Fruit fly (Drosophila melanogaster) whole organism, embryonic: ENCODE results near the gene CG16826.
A peak's percentile ranks its signal among the peaks of the same experiment; 100 is the strongest.

ENCODE experiments used
- BtbVII ChIP-seq: fragments of 200-800 bp; sonication (Bioruptor generic); optimal IDR thresholded peaks from 3 replicates; lab custom pipeline; 2017; ENCODE audit warnings: missing biosample characterization, mild to moderate bottlenecking, missing genetic modification characterization
- CG11085 ChIP-seq: fragments of 200-800 bp; sonication (Bioruptor generic); IDR thresholded peaks from 2 replicates; pipeline ENCODE4 v1.3.6; 2022; ENCODE audit warnings: missing biosample characterization, missing genetic modification characterization
- CG11398 ChIP-seq: fragments of 200-800 bp; sonication (Bioruptor generic); optimal IDR thresholded peaks from 2 replicates; lab custom pipeline; 2016; ENCODE audit warnings: missing biosample characterization, missing genetic modification characterization
- CG11456 ChIP-seq: fragments of 200-800 bp; sonication (Bioruptor generic); IDR thresholded peaks from 3 replicates; pipeline ENCODE4 v1.3.6; 2022; ENCODE audit warnings: missing biosample characterization, missing genetic modification characterization
- CG1233 ChIP-seq: fragments of 200-800 bp; sonication (Bioruptor generic); optimal IDR thresholded peaks from 4 replicates; lab custom pipeline; 2018; ENCODE audit warnings: missing biosample characterization, mild to moderate bottlenecking, missing genetic modification characterization
- CG14860 ChIP-seq: fragments of 200-800 bp; sonication (Bioruptor generic); IDR thresholded peaks from 3 replicates; pipeline ENCODE4 v1.3.6; 2022; ENCODE audit warnings: missing biosample characterization, missing genetic modification characterization; ENCODE audit not compliant: partially characterized antibody
- CG15011 ChIP-seq: fragments of 200-800 bp; sonication (Bioruptor generic); optimal IDR thresholded peaks from 3 replicates; lab custom pipeline; 2018; ENCODE audit warnings: missing biosample characterization, mild to moderate bottlenecking, missing genetic modification characterization
- CG17912 ChIP-seq: fragments of 200-800 bp; sonication (Bioruptor generic); optimal IDR thresholded peaks from 2 replicates; lab custom pipeline; 2018; ENCODE audit warnings: missing biosample characterization, mild to moderate bottlenecking, missing genetic modification characterization
- CG3838 ChIP-seq: fragments of 200-800 bp; sonication (Bioruptor generic); optimal IDR thresholded peaks from 3 replicates; lab custom pipeline; 2016; ENCODE audit warnings: missing biosample characterization, missing genetic modification characterization
- CG43689 ChIP-seq: fragments of 200-800 bp; sonication (Bioruptor generic); IDR thresholded peaks from 2 replicates; pipeline ENCODE4 v1.3.6; 2022; ENCODE audit warnings: missing biosample characterization, missing genetic modification characterization
- CG4820 ChIP-seq: fragments of 200-800 bp; sonication (Bioruptor generic); optimal IDR thresholded peaks from 3 replicates; lab custom pipeline; 2016; ENCODE audit warnings: missing biosample characterization, missing genetic modification characterization
- CG4854 ChIP-seq: fragments of 200-800 bp; sonication (Bioruptor generic); optimal IDR thresholded peaks from 2 replicates; lab custom pipeline; 2016; ENCODE audit warnings: missing biosample characterization, missing genetic modification characterization, inconsistent platforms
- CG8089 ChIP-seq: fragments of 200-800 bp; sonication (Bioruptor generic); optimal IDR thresholded peaks from 3 replicates; lab custom pipeline; 2016; ENCODE audit warnings: missing biosample characterization, missing genetic modification characterization
- CG8924 ChIP-seq: fragments of 200-800 bp; optimal IDR thresholded peaks from 3 replicates; lab custom pipeline; 2019; ENCODE audit warnings: missing biosample characterization, mild to moderate bottlenecking, missing genetic modification characterization, moderate library complexity
- CG9215 ChIP-seq: fragments of 200-800 bp; sonication (Bioruptor generic); IDR thresholded peaks from 2 replicates; pipeline ENCODE4 v1.3.6; 2022; ENCODE audit warnings: missing biosample characterization, missing genetic modification characterization
- CkIIα-i1 ChIP-seq: fragments of 200-800 bp; sonication (Bioruptor generic); IDR thresholded peaks from 2 replicates; pipeline ENCODE4 v1.3.6; 2022; ENCODE audit warnings: missing biosample characterization, missing genetic modification characterization
- Elba2 ChIP-seq: fragments of 200-800 bp; sonication (Bioruptor generic); optimal IDR thresholded peaks from 3 replicates; lab custom pipeline; 2016; ENCODE audit warnings: missing biosample characterization, missing genetic modification characterization
- Fer1 ChIP-seq: fragments of 200-800 bp; sonication (Bioruptor generic); optimal IDR thresholded peaks from 2 replicates; lab custom pipeline; 2017; ENCODE audit warnings: missing biosample characterization, mild to moderate bottlenecking, missing genetic modification characterization
- H15 ChIP-seq: fragments of 200-800 bp; sonication (Bioruptor generic); IDR thresholded peaks from 3 replicates; pipeline ENCODE4 v1.3.6; 2022; ENCODE audit warnings: missing biosample characterization, missing genetic modification characterization
- MTF-1 ChIP-seq: fragments of 200-800 bp; sonication (Bioruptor generic); optimal IDR thresholded peaks from 2 replicates; lab custom pipeline; 2018; ENCODE audit warnings: missing biosample characterization, mild to moderate bottlenecking, missing genetic modification characterization, borderline replicate concordance
- NC2α ChIP-seq: fragments of 200-800 bp; sonication (Bioruptor generic); optimal IDR thresholded peaks from 2 replicates; lab custom pipeline; 2016; ENCODE audit warnings: missing biosample characterization, missing genetic modification characterization
- NK7.1 ChIP-seq: fragments of 200-800 bp; sonication (Bioruptor generic); optimal IDR thresholded peaks from 3 replicates; lab custom pipeline; 2016; ENCODE audit warnings: missing biosample characterization, missing genetic modification characterization
- PHDP ChIP-seq: fragments of 200-800 bp; sonication (Bioruptor generic); optimal IDR thresholded peaks from 3 replicates; lab custom pipeline; 2018; ENCODE audit warnings: missing biosample characterization, mild to moderate bottlenecking, missing genetic modification characterization, moderate library complexity
- Pdp1 ChIP-seq, 2 experiments: fragments of 200-800 bp; sonication (Bioruptor generic); optimal IDR thresholded peaks; 3 replicates each; lab custom pipeline; 2016; ENCODE audit warnings: missing biosample characterization in 2 of 2, missing genetic modification characterization in 2 of 2, mild to moderate bottlenecking in 1 of 2, moderate library complexity in 1 of 2
- Sin3A ChIP-seq: fragments of >200 bp; optimal IDR thresholded peaks from 2 replicates; lab custom pipeline; 2018
- TFAM ChIP-seq: fragments of 200-800 bp; sonication (Bioruptor generic); optimal IDR thresholded peaks from 2 replicates; lab custom pipeline; 2017; ENCODE audit warnings: missing biosample characterization, missing genetic modification characterization, inconsistent platforms
- amos ChIP-seq: fragments of 200-800 bp; sonication (Bioruptor generic); IDR thresholded peaks from 2 replicates; pipeline ENCODE4 v1.3.6; 2022; ENCODE audit warnings: missing biosample characterization, missing genetic modification characterization; ENCODE audit not compliant: partially characterized antibody
- ato ChIP-seq: fragments of 200-800 bp; sonication (Bioruptor generic); IDR thresholded peaks from 2 replicates; pipeline ENCODE4 v1.3.6; 2022; ENCODE audit warnings: missing biosample characterization, missing genetic modification characterization; ENCODE audit not compliant: partially characterized antibody
- bbx ChIP-seq: fragments of 200-800 bp; sonication (Bioruptor generic); IDR thresholded peaks from 2 replicates; pipeline ENCODE4 v1.3.6; 2022; ENCODE audit warnings: missing biosample characterization, missing genetic modification characterization; ENCODE audit not compliant: partially characterized antibody
- bowl ChIP-seq: fragments of 200-800 bp; sonication (Bioruptor generic); IDR thresholded peaks from 2 replicates; pipeline ENCODE4 v1.3.6; 2022; ENCODE audit warnings: missing biosample characterization, missing genetic modification characterization
- cad ChIP-seq: fragments of >200 bp; optimal IDR thresholded peaks from 2 replicates; lab custom pipeline; 2017; ENCODE audit warnings: missing biosample characterization, missing genetic modification characterization
- disco-r ChIP-seq: fragments of 200-800 bp; sonication (Bioruptor generic); optimal IDR thresholded peaks from 2 replicates; lab custom pipeline; 2016; ENCODE audit warnings: missing biosample characterization, missing genetic modification characterization
- esg ChIP-seq: fragments of 200-800 bp; sonication (Bioruptor generic); conservative IDR thresholded peaks from 2 replicates; pipeline ENCODE4 v1.3.6; 2022; ENCODE audit warnings: missing biosample characterization, missing genetic modification characterization
- eve ChIP-seq, 2 experiments: fragments of >200 bp; optimal IDR thresholded peaks; 2 replicates each; lab custom pipeline; 2017; ENCODE audit warnings: missing biosample characterization in 2 of 2, missing genetic modification characterization in 2 of 2
- fd102C ChIP-seq: fragments of 200-800 bp; sonication (Bioruptor generic); optimal IDR thresholded peaks from 2 replicates; lab custom pipeline; 2018; ENCODE audit warnings: missing biosample characterization, mild to moderate bottlenecking, missing genetic modification characterization, moderate library complexity
- gem ChIP-seq: fragments of 200-800 bp; sonication (Bioruptor generic); optimal IDR thresholded peaks from 2 replicates; lab custom pipeline; 2019; ENCODE audit warnings: missing biosample characterization, mild to moderate bottlenecking, missing genetic modification characterization, moderate library complexity
- grau ChIP-seq: fragments of 200-800 bp; optimal IDR thresholded peaks from 3 replicates; lab custom pipeline; 2019; ENCODE audit warnings: missing biosample characterization, mild to moderate bottlenecking, missing genetic modification characterization, moderate library complexity
- lbe ChIP-seq: fragments of 200-800 bp; sonication (Bioruptor generic); optimal IDR thresholded peaks from 2 replicates; lab custom pipeline; 2016; ENCODE audit warnings: missing biosample characterization, mild to moderate bottlenecking, missing genetic modification characterization
- nau ChIP-seq: fragments of 200-800 bp; sonication (Bioruptor generic); optimal IDR thresholded peaks from 3 replicates; lab custom pipeline; 2017; ENCODE audit warnings: missing biosample characterization, mild to moderate bottlenecking, missing genetic modification characterization, missing genetic modification reagents
- otp ChIP-seq: fragments of 200-800 bp; sonication (Bioruptor generic); IDR thresholded peaks from 3 replicates; pipeline ENCODE4, ENCODE4 v1.3.6; 2022; ENCODE audit warnings: missing biosample characterization, missing genetic modification characterization
- pan ChIP-seq, 4 experiments: fragments of >200 bp in 3 of 4; fragments of 200-800 bp in 1 of 4; sonication (Bioruptor generic) in 1 of 4; optimal IDR thresholded peaks in 3 of 4; IDR thresholded peaks in 1 of 4; 2 replicates each; pipeline versions ENCODE4 v1.3.6 to Lab custom; 2017 to 2022; ENCODE audit warnings: missing biosample characterization in 2 of 4, missing genetic modification characterization in 2 of 4, mixed read lengths in 1 of 4
- phol ChIP-seq: fragments of 200-800 bp; sonication (Bioruptor generic); optimal IDR thresholded peaks from 3 replicates; lab custom pipeline; 2018; ENCODE audit warnings: missing biosample characterization, mild to moderate bottlenecking, missing genetic modification characterization, moderate library complexity
- pum ChIP-seq: fragments of 200-800 bp; sonication (Bioruptor generic); optimal IDR thresholded peaks from 2 replicates; lab custom pipeline; 2016; ENCODE audit warnings: missing biosample characterization, missing genetic modification characterization
- ranshi ChIP-seq: fragments of 200-800 bp; sonication (Bioruptor generic); IDR thresholded peaks from 2 replicates; pipeline ENCODE4 v1.3.6; 2022; ENCODE audit warnings: missing biosample characterization, missing genetic modification characterization
- schlank ChIP-seq: fragments of 200-800 bp; sonication (Bioruptor generic); optimal IDR thresholded peaks from 2 replicates; lab custom pipeline; 2018; ENCODE audit warnings: missing biosample characterization, mild to moderate bottlenecking, missing genetic modification characterization
- ssp ChIP-seq: fragments of 200-800 bp; sonication (Bioruptor generic); IDR thresholded peaks from 2 replicates; pipeline ENCODE4 v1.3.6; 2022; ENCODE audit warnings: missing biosample characterization, missing genetic modification characterization
- tup ChIP-seq: fragments of 200-800 bp; sonication (Bioruptor generic); optimal IDR thresholded peaks from 2 replicates; lab custom pipeline; 2016; ENCODE audit warnings: missing biosample characterization, mild to moderate bottlenecking, missing genetic modification characterization, moderate library complexity
- vnd ChIP-seq: fragments of 200-800 bp; sonication (Bioruptor generic); IDR thresholded peaks from 3 replicates; pipeline ENCODE4 v1.3.6; 2022; ENCODE audit warnings: missing biosample characterization, missing genetic modification characterization; ENCODE audit not compliant: partially characterized antibody
- wor ChIP-seq: fragments of 200-800 bp; sonication (Bioruptor generic); IDR thresholded peaks from 2 replicates; pipeline ENCODE4 v1.3.6; 2022; ENCODE audit warnings: missing biosample characterization, missing genetic modification characterization
- zfh1 ChIP-seq: fragments of 200-800 bp; sonication (Bioruptor generic); IDR thresholded peaks from 3 replicates; pipeline ENCODE4 v1.3.6; 2022; ENCODE audit warnings: missing biosample characterization, missing genetic modification characterization

Gene CG16826

dm6 chr2L:13368940-13369339 is 21.4 kb downstream of the CG16826 start, which contains the start of gene CG31855 (continued):
- TF ChIP-seq CG3838 (GFP tag; lab: Kevin White, UChicago) = peak; percentile 22
- no peak for TF ChIP-seq CkIIα-i1
- TF ChIP-seq ato (GFP tag; lab: Robert Waterston, UW) = no peak
- peak; percentile 73 for TF ChIP-seq CG1233
- TF ChIP-seq CG11398 (GFP tag; lab: Kevin White, UChicago) = no peak
- TF ChIP-seq CG11085 (GFP tag; lab: Robert Waterston, UW) = peak; percentile 82
- TF ChIP-seq vnd (GFP tag; lab: Robert Waterston, UW) = 0 out of 3 replicates have a peak, but pooled peaks have one; percentile 35
- peak; percentile 21 for TF ChIP-seq fd102C (GFP tag; lab: Kevin White, UChicago)
- peak; percentile 87 for TF ChIP-seq CG4854
- TF ChIP-seq wor (GFP tag; lab: Robert Waterston, UW) = no peak; the same call in 1 of the 2 replicates
- peak; percentile 76 for TF ChIP-seq BtbVII (GFP tag; lab: Kevin White, UChicago)
- peak; percentile 83 for TF ChIP-seq grau (tag; lab: Kevin White, UChicago)
- no peak for TF ChIP-seq NK7.1 (GFP tag; lab: Kevin White, UChicago)
- peak; percentile 81 for TF ChIP-seq pum (GFP tag; lab: Kevin White, UChicago)
- TF ChIP-seq bbx = no peak
- no peak for TF ChIP-seq pan (optimal IDR thresholded peaks at IDR 0.05; lab: Kevin White, UChicago)
- peak in 1 of 2 experiments; percentile 88 for TF ChIP-seq pan (GFP tag; optimal IDR thresholded peaks at IDR 0.05 in 1 of 2, IDR thresholded peaks at IDR 0.05 in 1 of 2)
- peak; percentile 67 for TF ChIP-seq tup (GFP tag; lab: Kevin White, UChicago)
- peak; percentile 46 for TF ChIP-seq CG15011 (GFP tag; lab: Kevin White, UChicago)
- TF ChIP-seq ssp (GFP tag; lab: Robert Waterston, UW) = peak; percentile 50
- TF ChIP-seq CG14860 (GFP tag; lab: Robert Waterston, UW) = no peak
- peak; percentile 59 for TF ChIP-seq CG4820 (GFP tag; lab: Kevin White, UChicago)
- no peak for TF ChIP-seq bowl
- peak; percentile 81 for TF ChIP-seq lbe (GFP tag; lab: Kevin White, UChicago)
- TF ChIP-seq eve (GFP tag; optimal IDR thresholded peaks at IDR 0.05; lab: Kevin White, UChicago) = no peak
- TF ChIP-seq CG11456 (GFP tag; lab: Robert Waterston, UW) = peak; percentile 90
- TF ChIP-seq cad = no peak
- TF ChIP-seq NC2α = no peak
- peak; percentile 66 for TF ChIP-seq disco-r
- peak; percentile 81 for TF ChIP-seq PHDP
- peak; percentile 87 for TF ChIP-seq H15
- TF ChIP-seq Elba2 (GFP tag; lab: Kevin White, UChicago) = no peak
- TF ChIP-seq gem (tag; lab: Kevin White, UChicago) = peak; percentile 85
- peak; percentile 66 for TF ChIP-seq CG9215
- TF ChIP-seq otp (GFP tag; lab: Robert Waterston, UW) = peak; percentile 53; the same call in 1 of the 3 replicates
- peak; percentile 70 for TF ChIP-seq phol (tag; lab: Kevin White, UChicago)
- TF ChIP-seq CG8924 (tag; lab: Kevin White, UChicago) = peak; percentile 82
- TF ChIP-seq CG43689 (GFP tag; lab: Robert Waterston, UW) = peak; percentile 39; the same call in 1 of the 2 replicates
- peak; percentile 75 for TF ChIP-seq nau (GFP tag; lab: Kevin White, UChicago)
- TF ChIP-seq Fer1 = peak; percentile 85
- TF ChIP-seq ranshi (GFP tag; lab: Robert Waterston, UW) = peak; percentile 80
- no peak; the same call in 1 of the 2 replicates for TF ChIP-seq amos (GFP tag; lab: Robert Waterston, UW)
- peak; percentile 61 for TF ChIP-seq schlank
- peak; percentile 69 for TF ChIP-seq MTF-1 (GFP tag; lab: Kevin White, UChicago)
- TF ChIP-seq CG8089 (GFP tag; lab: Kevin White, UChicago) = peak; percentile 43
- peak; percentile 69 for TF ChIP-seq CG17912 (GFP tag; lab: Kevin White, UChicago)
- peak; percentile 71 to 79 for TF ChIP-seq Pdp1 (GFP tag; optimal IDR thresholded peaks at IDR 0.05; lab: Kevin White, UChicago)
- TF ChIP-seq esg (GFP tag; lab: Robert Waterston, UW) = peak; percentile 52
- no peak for TF ChIP-seq Sin3A (lab: Kevin White, UChicago)
- TF ChIP-seq zfh1 (GFP tag; lab: Robert Waterston, UW) = peak; percentile 88
- TF ChIP-seq TFAM (GFP tag; lab: Kevin White, UChicago) = no peak
